Worm (Caenorhabditis elegans) whole organism, L2 larva: ENCODE results near the gene Y40C5A.4.

Experiments used
- ceh-82 ChIP-seq: fragments of 150-350 bp; optimal IDR thresholded peaks from 2 replicates; lab custom pipeline; 2014; ENCODE audit warnings: missing biosample characterization, missing genetic modification characterization
- crh-2 ChIP-seq: sonication (generic microtip); optimal IDR thresholded peaks from 2 replicates; lab custom pipeline; 2017; ENCODE audit warnings: missing biosample characterization, missing genetic modification characterization
- mbf-1 ChIP-seq: sonication (generic microtip); optimal IDR thresholded peaks from 2 replicates; lab custom pipeline; 2017; ENCODE audit warnings: missing biosample characterization, missing genetic modification characterization
- nhr-23 ChIP-seq: fragments of 150-350 bp; optimal IDR thresholded peaks from 2 replicates; lab custom pipeline; 2014; ENCODE audit warnings: missing biosample characterization, missing genetic modification reagents, missing genetic modification characterization
- ztf-11 ChIP-seq: sonication (generic microtip); optimal IDR thresholded peaks from 2 replicates; lab custom pipeline; 2017; ENCODE audit warnings: missing biosample characterization, missing genetic modification characterization

ce11 chrIV:7324913-7325312, 40.0 kb downstream of the Y40C5A.4 start:
- TF ChIP-seq ceh-82 (tag; lab: Kevin White, UChicago) (no peak), crh-2 (tag; lab: Kevin White, UChicago) (no peak), nhr-23 (tag; lab: Kevin White, UChicago) (no peak), ztf-11 (tag; lab: Kevin White, UChicago) (no peak), mbf-1 (tag; lab: Kevin White, UChicago) (no peak)
